Worm (Caenorhabditis elegans) whole organism, L2 larva: ENCODE data around the gene sre-44.

Source experiments
- C34F6.9 ChIP-seq: fragments of 150-350 bp; optimal IDR thresholded peaks from 2 replicates; lab custom pipeline; 2014; ENCODE audit warnings: missing biosample characterization, missing genetic modification characterization
- F13H6.1 ChIP-seq: sonication (generic microtip); optimal IDR thresholded peaks from 2 replicates; lab custom pipeline; 2016; ENCODE audit warnings: missing genetic modification characterization, missing compliant biosample characterization
- R02D3.7 ChIP-seq: fragments of 150-350 bp; optimal IDR thresholded peaks from 2 replicates; lab custom pipeline; 2014; ENCODE audit warnings: missing biosample characterization, missing genetic modification characterization
- Y55F3AM.14 ChIP-seq: fragments of 200-800 bp; sonication (Bioruptor generic); optimal IDR thresholded peaks from 2 replicates; lab custom pipeline; 2018; ENCODE audit warnings: mild to moderate bottlenecking, missing genetic modification characterization, missing compliant biosample characterization
- ZK546.5 ChIP-seq: sonication (generic microtip); optimal IDR thresholded peaks from 2 replicates; lab custom pipeline; 2017; ENCODE audit warnings: missing biosample characterization, missing genetic modification characterization
- alr-1 ChIP-seq: fragments of 150-350 bp; optimal IDR thresholded peaks from 2 replicates; lab custom pipeline; 2014; ENCODE audit warnings: missing biosample characterization, missing genetic modification characterization
- aly-2 ChIP-seq: fragments of 150-350 bp; optimal IDR thresholded peaks from 2 replicates; lab custom pipeline; 2014; ENCODE audit warnings: missing biosample characterization, missing genetic modification characterization
- ama-1 ChIP-seq: fragments of 150-350 bp; optimal IDR thresholded peaks from 2 replicates; lab custom pipeline; 2018; ENCODE audit warnings: inconsistent platforms
- blmp-1 ChIP-seq: sonication (generic microtip); optimal IDR thresholded peaks from 2 replicates; lab custom pipeline; 2017; ENCODE audit warnings: missing genetic modification characterization, mild to moderate bottlenecking, missing compliant biosample characterization, antibody characterized with exemption, moderate library complexity; ENCODE audit not compliant: insufficient read depth
- ceh-82 ChIP-seq: fragments of 150-350 bp; optimal IDR thresholded peaks from 2 replicates; lab custom pipeline; 2014; ENCODE audit warnings: missing biosample characterization, missing genetic modification characterization
- crh-2 ChIP-seq: sonication (generic microtip); optimal IDR thresholded peaks from 2 replicates; lab custom pipeline; 2017; ENCODE audit warnings: missing biosample characterization, missing genetic modification characterization
- egl-27 ChIP-seq: sonication (generic microtip); optimal IDR thresholded peaks from 3 replicates; lab custom pipeline; 2017; ENCODE audit warnings: missing biosample characterization, missing genetic modification reagents, missing genetic modification characterization
- elt-1 ChIP-seq: fragments of 150-350 bp; optimal IDR thresholded peaks from 2 replicates; lab custom pipeline; 2014; ENCODE audit warnings: missing biosample characterization, missing genetic modification characterization
- fos-1 ChIP-seq: fragments of 150-350 bp; optimal IDR thresholded peaks from 2 replicates; lab custom pipeline; 2014; ENCODE audit warnings: missing biosample characterization, missing genetic modification characterization
- gmeb-1 ChIP-seq: fragments of 150-350 bp; optimal IDR thresholded peaks from 2 replicates; lab custom pipeline; 2014; ENCODE audit warnings: missing biosample characterization, missing genetic modification characterization
- lin-11 ChIP-seq: fragments of 150-350 bp; sonication (generic microtip); optimal IDR thresholded peaks from 2 replicates; lab custom pipeline; 2014; ENCODE audit warnings: missing biosample characterization, missing genetic modification characterization, inconsistent platforms, mixed read lengths
- lin-13 ChIP-seq: fragments of 150-350 bp; optimal IDR thresholded peaks from 2 replicates; lab custom pipeline; 2014; ENCODE audit warnings: missing biosample characterization, missing genetic modification reagents, missing genetic modification characterization
- lsy-2 ChIP-seq, 2 experiments: fragments of 150-350 bp in 1 of 2; sonication (generic microtip) in 1 of 2; optimal IDR thresholded peaks; 2 replicates each; lab custom pipeline; 2014 to 2017; ENCODE audit warnings: missing biosample characterization in 2 of 2, missing genetic modification characterization in 2 of 2
- mab-5 ChIP-seq: fragments of 150-350 bp; optimal IDR thresholded peaks from 2 replicates; lab custom pipeline; 2014; ENCODE audit warnings: missing biosample characterization, missing genetic modification characterization
- mbf-1 ChIP-seq: sonication (generic microtip); optimal IDR thresholded peaks from 2 replicates; lab custom pipeline; 2017; ENCODE audit warnings: missing biosample characterization, missing genetic modification characterization
- mdl-1 ChIP-seq, 2 experiments: fragments of 150-350 bp in 1 of 2; sonication (generic microtip) in 1 of 2; optimal IDR thresholded peaks; 2 replicates each; lab custom pipeline; 2017; ENCODE audit warnings: missing biosample characterization in 2 of 2, missing genetic modification characterization in 2 of 2
- nhr-12 ChIP-seq: fragments of 150-350 bp; optimal IDR thresholded peaks from 2 replicates; lab custom pipeline; 2014; ENCODE audit warnings: missing biosample characterization, missing genetic modification characterization
- nhr-129 ChIP-seq: fragments of 150-350 bp; optimal IDR thresholded peaks from 2 replicates; lab custom pipeline; 2014; ENCODE audit warnings: missing biosample characterization, missing genetic modification characterization
- nhr-23 ChIP-seq: fragments of 150-350 bp; optimal IDR thresholded peaks from 2 replicates; lab custom pipeline; 2014; ENCODE audit warnings: missing biosample characterization, missing genetic modification reagents, missing genetic modification characterization
- nhr-237 ChIP-seq: fragments of 150-350 bp; optimal IDR thresholded peaks from 2 replicates; lab custom pipeline; 2014; ENCODE audit warnings: missing biosample characterization, missing genetic modification characterization
- nhr-25 ChIP-seq: fragments of 150-350 bp; sonication (generic microtip); optimal IDR thresholded peaks from 3 replicates; lab custom pipeline; 2014; ENCODE audit warnings: missing biosample characterization, missing genetic modification characterization
- nhr-6 ChIP-seq: fragments of 150-350 bp; optimal IDR thresholded peaks from 2 replicates; lab custom pipeline; 2014; ENCODE audit warnings: missing biosample characterization, missing genetic modification characterization
- nhr-77 ChIP-seq: fragments of 150-350 bp; optimal IDR thresholded peaks from 2 replicates; lab custom pipeline; 2014; ENCODE audit warnings: missing biosample characterization, missing genetic modification characterization
- sem-4 ChIP-seq: fragments of 150-350 bp; optimal IDR thresholded peaks from 2 replicates; lab custom pipeline; 2014; ENCODE audit warnings: missing biosample characterization, missing genetic modification reagents, missing genetic modification characterization
- skn-1 ChIP-seq: sonication (generic microtip); optimal IDR thresholded peaks from 2 replicates; lab custom pipeline; 2017; ENCODE audit warnings: missing biosample characterization, missing genetic modification characterization
- sma-9 ChIP-seq, 2 experiments: fragments of 150-350 bp in 1 of 2; sonication (generic microtip) in 1 of 2; optimal IDR thresholded peaks; 2 replicates each; lab custom pipeline; 2014 to 2016; ENCODE audit warnings: missing genetic modification characterization in 2 of 2, mild to moderate bottlenecking in 1 of 2, missing biosample characterization in 1 of 2, missing compliant biosample characterization in 1 of 2, missing genetic modification reagents in 1 of 2, moderate library complexity in 1 of 2
- snpc-4 ChIP-seq: fragments of 150-350 bp; optimal IDR thresholded peaks from 2 replicates; lab custom pipeline; 2014; ENCODE audit warnings: missing biosample characterization, missing genetic modification characterization
- unc-39 ChIP-seq: fragments of 150-350 bp; optimal IDR thresholded peaks from 2 replicates; lab custom pipeline; 2014; ENCODE audit warnings: missing biosample characterization, missing genetic modification characterization
- unc-62 ChIP-seq: fragments of 150-350 bp; optimal IDR thresholded peaks from 2 replicates; lab custom pipeline; 2014; ENCODE audit warnings: missing biosample characterization, missing genetic modification reagents, missing genetic modification characterization
- ztf-1 ChIP-seq: fragments of 200-800 bp; sonication (Bioruptor generic); conservative IDR thresholded peaks from 2 replicates; pipeline ENCODE4 v1.3.6; 2022; ENCODE audit warnings: missing genetic modification characterization, missing compliant biosample characterization
- ztf-4 ChIP-seq: fragments of 150-350 bp; optimal IDR thresholded peaks from 2 replicates; lab custom pipeline; 2014; ENCODE audit warnings: missing biosample characterization, missing genetic modification characterization

The sre-44 gene

ce11 chrII:13949290-13949689 is at the start of gene sre-44:
sre-44 (plus strand) TSS chrII:13949590.
- TF ChIP-seq sem-4 (tag; lab: Kevin White, UChicago) = no peak
- no peak for TF ChIP-seq sma-9 (GFP tag; optimal IDR thresholded peaks at IDR 0.05; lab: Kevin White, UChicago)
- no peak for TF ChIP-seq sma-9 (tag; optimal IDR thresholded peaks at IDR 0.05; lab: Kevin White, UChicago)
- no peak for TF ChIP-seq gmeb-1 (tag; lab: Kevin White, UChicago)
- TF ChIP-seq unc-62 (GFP tag; lab: Kevin White, UChicago) = no peak
- TF ChIP-seq lin-13 (GFP tag; lab: Kevin White, UChicago) = no peak
- TF ChIP-seq unc-39 (tag; lab: Kevin White, UChicago) = no peak
- TF ChIP-seq mbf-1 (tag; lab: Kevin White, UChicago) = no peak
- no peak for TF ChIP-seq nhr-237
- TF ChIP-seq aly-2 (tag; lab: Kevin White, UChicago) = no peak
- TF ChIP-seq ama-1 (lab: Kevin White, UChicago) = no peak
- no peak for TF ChIP-seq fos-1 (tag; lab: Kevin White, UChicago)
- no peak for TF ChIP-seq lin-11
- no peak for TF ChIP-seq nhr-6 (tag; lab: Kevin White, UChicago)
- TF ChIP-seq alr-1 (tag; lab: Kevin White, UChicago) = no peak
- no peak for TF ChIP-seq nhr-23 (tag; lab: Kevin White, UChicago)
- TF ChIP-seq, all 48 proteins: peak for 0

- TF ChIP-seq aly-2 (tag; lab: Kevin White, UChicago) (no peak), skn-1 (tag; lab: Kevin White, UChicago) (no peak), nhr-237 (no peak), lsy-2 (tag; optimal IDR thresholded peaks at IDR 0.05; lab: Kevin White, UChicago) (no peak), mbf-1 (tag; lab: Kevin White, UChicago) (no peak), ZK546.5 (tag; lab: Kevin White, UChicago) (no peak), nhr-12 (tag; lab: Kevin White, UChicago) (no peak), lin-11 (no peak), unc-62 (GFP tag; lab: Kevin White, UChicago) (no peak), ztf-1 (no peak), C34F6.9 (tag; lab: Kevin White, UChicago) (no peak), elt-1 (tag; lab: Kevin White, UChicago) (no peak), fos-1 (tag; lab: Kevin White, UChicago) (no peak), crh-2 (tag; lab: Kevin White, UChicago) (no peak)
These were observed 49.6 kb upstream of the sre-44 start for ce11 chrII:13899777-13900176.

- TF ChIP-seq egl-27 = no peak
These were observed 47.4 kb upstream of the sre-44 start, which contains the start of gene W02B8.1 for ce11 chrII:13902014-13902413. W02B8.1 (minus strand) TSS chrII:13902114.

ce11 chrII:13903482-13903881 is 45.9 kb upstream of the sre-44 start:
- TF ChIP-seq R02D3.7 (tag; lab: Kevin White, UChicago) (no peak), nhr-129 (tag; lab: Kevin White, UChicago) (peak; percentile 23), Y55F3AM.14 (peak; percentile 29), nhr-25 (tag; lab: Kevin White, UChicago) (no peak), ceh-82 (tag; lab: Kevin White, UChicago) (no peak), F13H6.1 (tag; lab: Kevin White, UChicago) (peak; percentile 36), C34F6.9 (tag; lab: Kevin White, UChicago) (peak; percentile 19), sma-9 (GFP tag; optimal IDR thresholded peaks at IDR 0.05; lab: Kevin White, UChicago) (peak; percentile 38), sma-9 (tag; optimal IDR thresholded peaks at IDR 0.05; lab: Kevin White, UChicago) (no peak), lsy-2 (tag; optimal IDR thresholded peaks at IDR 0.05; lab: Kevin White, UChicago) (peak in 1 of 2 experiments; percentile 49), blmp-1 (tag; lab: Kevin White, UChicago) (no peak), gmeb-1 (tag; lab: Kevin White, UChicago) (no peak), mab-5 (tag; lab: Kevin White, UChicago) (no peak), lin-13 (GFP tag; lab: Kevin White, UChicago) (no peak), snpc-4 (tag; lab: Kevin White, UChicago) (no peak), nhr-77 (no peak), nhr-237 (no peak), unc-62 (GFP tag; lab: Kevin White, UChicago) (no peak), mdl-1 (tag; optimal IDR thresholded peaks at IDR 0.05; lab: Kevin White, UChicago) (peak in 1 of 2 experiments; percentile 47), ztf-4 (tag; lab: Kevin White, UChicago) (no peak)
